Worm (Caenorhabditis elegans) whole organism, mixed stage, embryonic: ENCODE results near the gene ZK1010.5.

Experiments used
- M03D4.4 ChIP-seq: sonication (generic microtip); optimal IDR thresholded peaks from 2 replicates; lab custom pipeline; 2017; ENCODE audit warnings: mild to moderate bottlenecking, missing genetic modification characterization, missing compliant biosample characterization
- bed-3 ChIP-seq: fragments of 200-800 bp; sonication (Bioruptor generic); optimal IDR thresholded peaks from 3 replicates; lab custom pipeline; 2018; ENCODE audit warnings: mild to moderate bottlenecking, missing genetic modification characterization, moderate library complexity, missing compliant biosample characterization
- blmp-1 ChIP-seq: fragments of 150-350 bp; optimal IDR thresholded peaks from 2 replicates; lab custom pipeline; 2014; ENCODE audit warnings: missing biosample characterization, missing genetic modification characterization
- ceh-39 ChIP-seq: fragments of 150-350 bp; optimal IDR thresholded peaks from 2 replicates; lab custom pipeline; 2014; ENCODE audit warnings: missing biosample characterization, missing genetic modification characterization
- ceh-43 ChIP-seq: fragments of 200-800 bp; sonication (Bioruptor generic); optimal IDR thresholded peaks from 2 replicates; lab custom pipeline; 2018; ENCODE audit warnings: mild to moderate bottlenecking, missing genetic modification characterization, moderate library complexity, missing compliant biosample characterization
- ceh-83 ChIP-seq: fragments of 200-800 bp; sonication (Bioruptor generic); optimal IDR thresholded peaks from 2 replicates; lab custom pipeline; 2018; ENCODE audit warnings: mild to moderate bottlenecking, missing genetic modification characterization, missing compliant biosample characterization
- ces-1 ChIP-seq: fragments of 150-350 bp; optimal IDR thresholded peaks from 2 replicates; lab custom pipeline; 2014; ENCODE audit warnings: missing biosample characterization, missing genetic modification reagents, missing genetic modification characterization
- drap-1 ChIP-seq: fragments of 200-800 bp; sonication (Bioruptor generic); optimal IDR thresholded peaks from 3 replicates; lab custom pipeline; 2018; ENCODE audit warnings: mild to moderate bottlenecking, missing genetic modification characterization, missing compliant biosample characterization
- elt-1 ChIP-seq: sonication (generic microtip); optimal IDR thresholded peaks from 2 replicates; lab custom pipeline; 2017; ENCODE audit warnings: missing genetic modification characterization, mild to moderate bottlenecking, missing compliant biosample characterization, antibody characterized with exemption, moderate library complexity, borderline replicate concordance; ENCODE audit not compliant: insufficient read depth
- elt-3 ChIP-seq: fragments of 150-350 bp; optimal IDR thresholded peaks from 2 replicates; lab custom pipeline; 2014; ENCODE audit warnings: missing biosample characterization, missing genetic modification characterization
- ham-2 ChIP-seq: fragments of 200-800 bp; sonication (Bioruptor generic); optimal IDR thresholded peaks from 2 replicates; lab custom pipeline; 2018; ENCODE audit warnings: mild to moderate bottlenecking, missing genetic modification characterization, missing compliant biosample characterization
- hlh-1 ChIP-seq: fragments of 150-350 bp; optimal IDR thresholded peaks from 2 replicates; lab custom pipeline; 2014; ENCODE audit warnings: missing biosample characterization, missing genetic modification reagents, missing genetic modification characterization
- lin-13 ChIP-seq: fragments of 150-350 bp; optimal IDR thresholded peaks from 2 replicates; lab custom pipeline; 2014; ENCODE audit warnings: missing biosample characterization, missing genetic modification characterization
- lin-32 ChIP-seq: fragments of 200-800 bp; sonication (Bioruptor generic); optimal IDR thresholded peaks from 2 replicates; lab custom pipeline; 2018; ENCODE audit warnings: mild to moderate bottlenecking, missing genetic modification characterization, missing compliant biosample characterization
- lsy-2 ChIP-seq: fragments of 150-350 bp; optimal IDR thresholded peaks from 2 replicates; lab custom pipeline; 2014; ENCODE audit warnings: missing biosample characterization, missing genetic modification characterization
- mab-5 ChIP-seq: fragments of 150-350 bp; optimal IDR thresholded peaks from 2 replicates; lab custom pipeline; 2014; ENCODE audit warnings: missing biosample characterization, missing genetic modification characterization
- mep-1 ChIP-seq: fragments of 150-350 bp; optimal IDR thresholded peaks from 2 replicates; lab custom pipeline; 2017; ENCODE audit warnings: missing biosample characterization, missing genetic modification reagents, missing genetic modification characterization, inconsistent platforms
- mls-2 ChIP-seq: sonication (generic microtip); optimal IDR thresholded peaks from 2 replicates; lab custom pipeline; 2016; ENCODE audit warnings: mild to moderate bottlenecking, missing genetic modification characterization, moderate library complexity, missing compliant biosample characterization
- nhr-12 ChIP-seq: fragments of 150-350 bp; optimal IDR thresholded peaks from 2 replicates; lab custom pipeline; 2014; ENCODE audit warnings: missing biosample characterization, missing genetic modification characterization
- nhr-2 ChIP-seq: fragments of 150-350 bp; optimal IDR thresholded peaks from 2 replicates; lab custom pipeline; 2014; ENCODE audit warnings: missing biosample characterization, missing genetic modification characterization
- nhr-237 ChIP-seq: fragments of 150-350 bp; optimal IDR thresholded peaks from 2 replicates; lab custom pipeline; 2014; ENCODE audit warnings: missing biosample characterization, missing genetic modification characterization
- nhr-28 ChIP-seq: fragments of 150-350 bp; optimal IDR thresholded peaks from 2 replicates; lab custom pipeline; 2014; ENCODE audit warnings: missing biosample characterization, missing genetic modification characterization
- nhr-76 ChIP-seq: sonication (generic microtip); optimal IDR thresholded peaks from 2 replicates; lab custom pipeline; 2017; ENCODE audit warnings: missing biosample characterization, missing genetic modification characterization
- pha-4 ChIP-seq: fragments of 150-350 bp; optimal IDR thresholded peaks from 2 replicates; lab custom pipeline; 2018; ENCODE audit warnings: missing biosample characterization, missing genetic modification reagents, missing genetic modification characterization
- sem-2 ChIP-seq: fragments of 200-800 bp; sonication (Bioruptor generic); optimal IDR thresholded peaks from 2 replicates; lab custom pipeline; 2018; ENCODE audit warnings: mild to moderate bottlenecking, missing genetic modification characterization, missing compliant biosample characterization
- sptf-1 ChIP-seq: sonication (generic microtip); optimal IDR thresholded peaks from 2 replicates; lab custom pipeline; 2017; ENCODE audit warnings: mild to moderate bottlenecking, missing genetic modification characterization, moderate library complexity, missing compliant biosample characterization
- tbx-8 ChIP-seq: fragments of 200-800 bp; sonication (Bioruptor generic); optimal IDR thresholded peaks from 2 replicates; lab custom pipeline; 2018; ENCODE audit warnings: mild to moderate bottlenecking, missing genetic modification characterization, moderate library complexity, missing compliant biosample characterization
- unc-120 ChIP-seq: sonication (generic microtip); optimal IDR thresholded peaks from 2 replicates; lab custom pipeline; 2017; ENCODE audit warnings: missing genetic modification characterization, missing compliant biosample characterization; ENCODE audit not compliant: poor library complexity, severe bottlenecking
- unc-39 ChIP-seq: fragments of 150-350 bp; optimal IDR thresholded peaks from 2 replicates; lab custom pipeline; 2014; ENCODE audit warnings: missing biosample characterization, missing genetic modification characterization
- unc-62 ChIP-seq: fragments of 150-350 bp; optimal IDR thresholded peaks from 2 replicates; lab custom pipeline; 2014; ENCODE audit warnings: missing biosample characterization, missing genetic modification reagents, missing genetic modification characterization
- zip-8 ChIP-seq: fragments of 150-350 bp; optimal IDR thresholded peaks from 2 replicates; lab custom pipeline; 2014; ENCODE audit warnings: missing biosample characterization, missing genetic modification characterization
- ztf-11 ChIP-seq: fragments of 150-350 bp; optimal IDR thresholded peaks from 2 replicates; lab custom pipeline; 2014; ENCODE audit warnings: missing biosample characterization, missing genetic modification characterization

The ZK1010.5 gene

DNA sequence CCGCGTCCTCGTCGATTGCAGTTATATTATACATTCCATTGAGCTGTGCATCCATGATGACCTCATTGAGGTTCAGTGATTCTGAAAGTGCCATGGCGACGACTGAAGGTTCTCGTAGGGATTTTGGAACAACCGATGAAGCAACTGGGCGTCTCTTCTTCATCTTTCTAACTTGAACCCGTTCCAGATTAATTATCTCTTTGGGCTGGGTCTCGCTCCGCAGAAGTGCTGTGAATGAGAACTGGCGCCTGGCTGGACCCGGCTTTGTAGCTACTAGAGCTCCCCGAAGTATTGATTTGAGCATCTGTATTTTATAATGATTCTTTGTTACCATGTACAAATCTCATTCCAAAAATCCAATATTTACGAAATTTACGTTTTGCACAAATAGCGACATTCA, 9.8 kb downstream of the ZK1010.5 start, which contains the start of gene ZK1010.2:
Gene ZK1010.2, minus strand, starts transcription at position 304 of the 400 bp plus-strand sequence.
- TF ChIP-seq nhr-28 (tag; lab: Kevin White, UChicago) (no peak), lin-13 (tag; lab: Kevin White, UChicago) (no peak)

ce11 chrIII:12972398-12972797, 14.9 kb downstream of the ZK1010.5 start, which contains the start of gene bckd-1A:
TSS of gene bckd-1A (minus strand) at chrIII:12972498.
- TF ChIP-seq ceh-43 (GFP tag; lab: Kevin White, UChicago), result no peak
- no peak for TF ChIP-seq nhr-12 (tag; lab: Kevin White, UChicago)
- TF ChIP-seq lin-32 (GFP tag; lab: Kevin White, UChicago), result no peak
- TF ChIP-seq pha-4, result no peak
- TF ChIP-seq tbx-8 (GFP tag; lab: Kevin White, UChicago), result no peak
- TF ChIP-seq blmp-1, result no peak
- no peak for TF ChIP-seq lin-13 (tag; lab: Kevin White, UChicago)
- no peak for TF ChIP-seq bed-3 (GFP tag; lab: Kevin White, UChicago)
- no peak for TF ChIP-seq ceh-39 (tag; lab: Kevin White, UChicago)

ce11 chrIII:12971828-12972379, 15.4 kb downstream of the ZK1010.5 start:
- TF ChIP-seq lin-32 (GFP tag; lab: Kevin White, UChicago) (no peak), hlh-1 (tag; lab: Kevin White, UChicago) (peak; percentile 17), ces-1 (GFP tag; lab: Kevin White, UChicago) (no peak), zip-8 (tag; lab: Kevin White, UChicago) (no peak), blmp-1 (no peak), elt-1 (tag; lab: Kevin White, UChicago) (no peak), ztf-11 (tag; lab: Kevin White, UChicago) (no peak), ceh-43 (GFP tag; lab: Kevin White, UChicago) (no peak), nhr-12 (tag; lab: Kevin White, UChicago) (no peak), ceh-83 (GFP tag; lab: Kevin White, UChicago) (no peak), lin-13 (tag; lab: Kevin White, UChicago) (no peak), lsy-2 (peak; percentile 40), pha-4 (no peak), mab-5 (tag; lab: Kevin White, UChicago) (no peak), mep-1 (tag; lab: Kevin White, UChicago) (no peak), unc-62 (peak; percentile 84)

DNA sequence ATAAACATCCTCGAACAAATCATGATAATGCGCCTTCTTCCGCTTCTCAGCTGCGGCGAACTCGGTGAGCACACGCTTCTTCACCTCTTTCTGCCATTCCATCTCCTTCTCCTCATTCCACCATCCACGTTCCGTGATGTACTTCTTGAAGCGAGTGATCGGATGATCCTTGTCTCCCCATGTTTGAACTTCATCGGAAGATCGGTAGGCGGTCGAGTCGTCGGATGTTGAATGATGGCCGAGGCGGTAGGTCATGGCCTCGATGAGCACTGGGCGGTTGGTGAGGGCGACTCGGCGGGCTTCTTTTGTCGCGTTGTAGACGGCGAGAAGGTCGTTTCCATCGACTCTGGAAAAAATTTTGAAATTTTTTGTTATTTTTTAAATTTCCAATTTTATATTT, 19.0 kb downstream of the ZK1010.5 start:
- TF ChIP-seq mab-5 (tag; lab: Kevin White, UChicago) (no peak), ceh-39 (tag; lab: Kevin White, UChicago) (no peak), ham-2 (GFP tag; lab: Kevin White, UChicago) (no peak), nhr-76 (tag; lab: Kevin White, UChicago) (no peak), lsy-2 (no peak), nhr-28 (tag; lab: Kevin White, UChicago) (no peak), bed-3 (GFP tag; lab: Kevin White, UChicago) (no peak), pha-4 (no peak)

- TF ChIP-seq pha-4 (no peak), nhr-28 (tag; lab: Kevin White, UChicago) (no peak)
Measured at ce11 chrIII:12967437-12968043, 19.8 kb downstream of the ZK1010.5 start.

DNA sequence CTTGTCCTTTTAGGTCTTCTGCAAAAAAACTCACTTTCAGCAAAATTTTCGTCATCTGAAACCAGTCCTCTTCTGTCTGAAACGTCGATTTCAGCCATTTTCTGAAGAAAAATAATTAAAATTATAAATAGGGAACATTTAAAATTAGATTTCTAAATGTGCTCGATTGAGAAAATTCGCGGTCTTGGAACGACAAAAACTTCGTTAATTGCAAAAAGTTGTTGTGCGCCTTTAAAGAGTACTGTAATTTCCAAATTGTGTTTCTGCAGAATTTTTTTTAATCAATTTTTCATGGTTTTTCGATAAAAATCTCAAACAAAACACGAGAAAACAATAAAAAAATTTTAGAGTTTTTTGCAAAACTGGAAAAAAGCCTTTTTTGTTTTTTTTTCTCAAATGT, 20.4 kb downstream of the ZK1010.5 start, which contains the start of gene ttm-1:
Gene ttm-1, minus strand, starts transcription at position 101 of the 400 bp plus-strand sequence.
- no peak for TF ChIP-seq lin-13 (tag; lab: Kevin White, UChicago)
- TF ChIP-seq elt-3 (tag; lab: Kevin White, UChicago), result no peak
- TF ChIP-seq nhr-237 (tag; lab: Kevin White, UChicago), result no peak
- TF ChIP-seq nhr-28 (tag; lab: Kevin White, UChicago), result no peak
- no peak for TF ChIP-seq hlh-1 (tag; lab: Kevin White, UChicago)

ce11 chrIII:12960705-12961104, 26.6 kb downstream of the ZK1010.5 start:
- no peak for TF ChIP-seq ztf-11 (tag; lab: Kevin White, UChicago)
- TF ChIP-seq unc-39 (tag; lab: Kevin White, UChicago), result no peak
- TF ChIP-seq ces-1 (GFP tag; lab: Kevin White, UChicago), result no peak
- no peak for TF ChIP-seq sptf-1 (tag; lab: Kevin White, UChicago)
- TF ChIP-seq drap-1 (GFP tag; lab: Kevin White, UChicago), result no peak
- TF ChIP-seq unc-120 (tag; lab: Kevin White, UChicago), result no peak
- TF ChIP-seq nhr-12 (tag; lab: Kevin White, UChicago), result no peak
- no peak for TF ChIP-seq mab-5 (tag; lab: Kevin White, UChicago)
- TF ChIP-seq mls-2 (tag; lab: Kevin White, UChicago), result no peak
- TF ChIP-seq blmp-1, result no peak
- TF ChIP-seq zip-8 (tag; lab: Kevin White, UChicago), result no peak
- no peak for TF ChIP-seq unc-62
- TF ChIP-seq nhr-2 (tag; lab: Kevin White, UChicago), result no peak
- TF ChIP-seq M03D4.4 (tag; lab: Kevin White, UChicago), result no peak
- TF ChIP-seq bed-3 (GFP tag; lab: Kevin White, UChicago), result no peak
- TF ChIP-seq sem-2, result no peak
- no peak for TF ChIP-seq mep-1 (tag; lab: Kevin White, UChicago)
